Fruit fly (Drosophila melanogaster) whole organism, embryonic: ENCODE results near the gene CG8837.

Source experiments
- Bteb2 ChIP-seq: fragments of 200-800 bp; sonication (Bioruptor generic); optimal IDR thresholded peaks from 2 replicates; lab custom pipeline; 2016; ENCODE audit warnings: missing biosample characterization, missing genetic modification characterization
- C15 ChIP-seq: fragments of 200-800 bp; sonication (Bioruptor generic); IDR thresholded peaks from 3 replicates; pipeline ENCODE4 v1.3.6; 2022; ENCODE audit warnings: missing biosample characterization, missing genetic modification characterization
- CG10147 ChIP-seq: fragments of 200-800 bp; sonication (Bioruptor generic); optimal IDR thresholded peaks from 2 replicates; lab custom pipeline; 2019; ENCODE audit warnings: missing biosample characterization, mild to moderate bottlenecking, missing genetic modification characterization, moderate library complexity
- CG1024 ChIP-seq: fragments of 200-800 bp; sonication (Bioruptor generic); IDR thresholded peaks from 2 replicates; pipeline ENCODE4 v1.3.6; 2022; ENCODE audit warnings: missing biosample characterization, missing genetic modification characterization
- CG10366 ChIP-seq: fragments of 200-800 bp; sonication (Bioruptor generic); IDR thresholded peaks from 2 replicates; pipeline ENCODE4 v1.3.6; 2022; ENCODE audit warnings: missing biosample characterization, missing genetic modification characterization
- CG11247 ChIP-seq: fragments of 200-800 bp; sonication (Bioruptor generic); IDR thresholded peaks from 2 replicates; pipeline ENCODE4 v1.3.6; 2022; ENCODE audit warnings: missing biosample characterization, missing genetic modification characterization
- CG11560 ChIP-seq: fragments of 200-800 bp; sonication (Bioruptor generic); IDR thresholded peaks from 3 replicates; pipeline ENCODE4 v1.3.6; 2022; ENCODE audit warnings: missing biosample characterization, missing genetic modification characterization
- CG12104 ChIP-seq: fragments of 200-800 bp; sonication (Bioruptor generic); optimal IDR thresholded peaks from 3 replicates; lab custom pipeline; 2016; ENCODE audit warnings: missing biosample characterization, missing genetic modification characterization
- CG12299 ChIP-seq: fragments of 200-800 bp; sonication (Bioruptor generic); optimal IDR thresholded peaks from 2 replicates; lab custom pipeline; 2018; ENCODE audit warnings: missing biosample characterization, mild to moderate bottlenecking, missing genetic modification characterization
- CG13123 ChIP-seq: fragments of 200-800 bp; sonication (Bioruptor generic); optimal IDR thresholded peaks from 2 replicates; lab custom pipeline; 2016; ENCODE audit warnings: missing biosample characterization, missing genetic modification characterization
- CG13894 ChIP-seq: fragments of 200-800 bp; sonication (Bioruptor generic); optimal IDR thresholded peaks from 3 replicates; lab custom pipeline; 2018; ENCODE audit warnings: missing biosample characterization, mild to moderate bottlenecking, missing genetic modification characterization, moderate library complexity
- CG15011 ChIP-seq: fragments of 200-800 bp; sonication (Bioruptor generic); optimal IDR thresholded peaks from 3 replicates; lab custom pipeline; 2018; ENCODE audit warnings: missing biosample characterization, mild to moderate bottlenecking, missing genetic modification characterization
- CG2678 ChIP-seq: fragments of 200-800 bp; sonication (Bioruptor generic); optimal IDR thresholded peaks from 3 replicates; lab custom pipeline; 2019; ENCODE audit warnings: missing biosample characterization, mild to moderate bottlenecking, missing genetic modification characterization, moderate library complexity
- CG2875 ChIP-seq: fragments of 200-800 bp; sonication (Bioruptor generic); optimal IDR thresholded peaks from 2 replicates; lab custom pipeline; 2017; ENCODE audit warnings: missing biosample characterization, mild to moderate bottlenecking, missing genetic modification characterization, missing genetic modification reagents
- CG32532 ChIP-seq: fragments of 200-800 bp; sonication (Bioruptor generic); IDR thresholded peaks from 2 replicates; pipeline ENCODE4 v1.3.6; 2022; ENCODE audit warnings: missing biosample characterization, missing genetic modification characterization
- CG33213 ChIP-seq: fragments of 200-800 bp; sonication (Bioruptor generic); optimal IDR thresholded peaks from 3 replicates; lab custom pipeline; 2016; ENCODE audit warnings: missing biosample characterization, missing genetic modification characterization
- CG8478 ChIP-seq: fragments of >200 bp; optimal IDR thresholded peaks from 2 replicates; lab custom pipeline; 2018
- CG9797 ChIP-seq: fragments of 200-800 bp; sonication (Bioruptor generic); optimal IDR thresholded peaks from 3 replicates; lab custom pipeline; 2018; ENCODE audit warnings: missing biosample characterization, mild to moderate bottlenecking, missing genetic modification characterization
- Doc2 ChIP-seq: fragments of 200-800 bp; sonication (Bioruptor generic); IDR thresholded peaks from 2 replicates; pipeline ENCODE4 v1.3.6; 2022; ENCODE audit warnings: missing biosample characterization, missing genetic modification characterization
- E2f2 ChIP-seq: fragments of 200-800 bp; sonication (Bioruptor generic); IDR thresholded peaks from 2 replicates; pipeline ENCODE4 v1.3.6; 2022; ENCODE audit warnings: missing biosample characterization, missing genetic modification characterization
- H2.0 ChIP-seq: fragments of 200-800 bp; sonication (Bioruptor generic); IDR thresholded peaks from 2 replicates; pipeline ENCODE4 v1.3.6; 2022; ENCODE audit warnings: missing biosample characterization, missing genetic modification characterization
- Hmr ChIP-seq: fragments of 200-800 bp; sonication (Bioruptor generic); optimal IDR thresholded peaks from 3 replicates; lab custom pipeline; 2017; ENCODE audit warnings: mild to moderate bottlenecking, missing biosample characterization, missing genetic modification reagents, missing genetic modification characterization
- Mad ChIP-seq: fragments of 200-800 bp; sonication (Bioruptor generic); optimal IDR thresholded peaks from 2 replicates; lab custom pipeline; 2016; ENCODE audit warnings: missing biosample characterization, missing genetic modification characterization
- Meics ChIP-seq: fragments of 200-800 bp; sonication (Bioruptor generic); optimal IDR thresholded peaks from 2 replicates; lab custom pipeline; 2017; ENCODE audit warnings: missing biosample characterization, mild to moderate bottlenecking, missing genetic modification characterization
- Mes4 ChIP-seq: fragments of 200-800 bp; sonication (Bioruptor generic); optimal IDR thresholded peaks from 2 replicates; lab custom pipeline; 2016; ENCODE audit warnings: missing biosample characterization, missing genetic modification characterization
- Nf-YC ChIP-seq: fragments of 200-800 bp; optimal IDR thresholded peaks from 3 replicates; lab custom pipeline; 2019; ENCODE audit warnings: missing biosample characterization, mild to moderate bottlenecking, missing genetic modification characterization, moderate library complexity
- Oaz ChIP-seq: fragments of 200-800 bp; sonication (Bioruptor generic); IDR thresholded peaks from 2 replicates; pipeline ENCODE4 v1.3.6; 2022; ENCODE audit warnings: missing biosample characterization, missing genetic modification characterization
- Optix ChIP-seq: fragments of 200-800 bp; sonication (Bioruptor generic); IDR thresholded peaks from 3 replicates; pipeline ENCODE4 v1.3.6; 2022; ENCODE audit warnings: missing biosample characterization, missing genetic modification characterization
- Usf ChIP-seq: fragments of 200-800 bp; sonication (Bioruptor generic); optimal IDR thresholded peaks from 2 replicates; lab custom pipeline; 2017; ENCODE audit warnings: missing genotype, missing biosample characterization, missing genetic modification characterization
- bbx ChIP-seq: fragments of 200-800 bp; sonication (Bioruptor generic); IDR thresholded peaks from 2 replicates; pipeline ENCODE4 v1.3.6; 2022; ENCODE audit warnings: missing biosample characterization, missing genetic modification characterization; ENCODE audit not compliant: partially characterized antibody
- bcd ChIP-seq: fragments of 200-800 bp; sonication (Bioruptor generic); optimal IDR thresholded peaks from 2 replicates; lab custom pipeline; 2017; ENCODE audit warnings: missing biosample characterization, mild to moderate bottlenecking, missing genetic modification characterization
- ci ChIP-seq: fragments of 200-800 bp; sonication (Bioruptor generic); IDR thresholded peaks from 3 replicates; pipeline ENCODE4 v1.3.6; 2022; ENCODE audit warnings: missing biosample characterization, missing genetic modification characterization
- corto ChIP-seq: fragments of 200-800 bp; sonication (Bioruptor generic); optimal IDR thresholded peaks from 2 replicates; lab custom pipeline; 2016; ENCODE audit warnings: missing biosample characterization, mild to moderate bottlenecking, missing genetic modification characterization, moderate library complexity
- crp ChIP-seq, 2 experiments: fragments of 200-800 bp; sonication (Bioruptor generic); optimal IDR thresholded peaks; 2 replicates in 1 of 2; 3 replicates in 1 of 2; lab custom pipeline; 2017; ENCODE audit warnings: missing biosample characterization in 2 of 2, missing genetic modification characterization in 2 of 2, mild to moderate bottlenecking in 1 of 2, moderate library complexity in 1 of 2
- eve ChIP-seq, 2 experiments: fragments of >200 bp; optimal IDR thresholded peaks; 2 replicates each; lab custom pipeline; 2017; ENCODE audit warnings: missing biosample characterization in 2 of 2, missing genetic modification characterization in 2 of 2
- ewg ChIP-seq: fragments of 200-800 bp; sonication (Bioruptor generic); optimal IDR thresholded peaks from 3 replicates; lab custom pipeline; 2017; ENCODE audit warnings: mild to moderate bottlenecking, missing biosample characterization, missing genetic modification reagents, missing genetic modification characterization
- fd3F ChIP-seq: fragments of 200-800 bp; sonication (Bioruptor generic); optimal IDR thresholded peaks from 2 replicates; lab custom pipeline; 2018; ENCODE audit warnings: missing biosample characterization, mild to moderate bottlenecking, missing genetic modification characterization, moderate library complexity
- kah ChIP-seq: fragments of 200-800 bp; sonication (Bioruptor generic); optimal IDR thresholded peaks from 2 replicates; lab custom pipeline; 2018; ENCODE audit warnings: missing biosample characterization, mild to moderate bottlenecking, missing genetic modification characterization
- klu ChIP-seq: fragments of 200-800 bp; sonication (Bioruptor generic); IDR thresholded peaks from 2 replicates; pipeline ENCODE4 v1.3.6; 2022; ENCODE audit warnings: missing biosample characterization, missing genetic modification characterization
- maf-S ChIP-seq: fragments of 200-800 bp; sonication (Bioruptor generic); optimal IDR thresholded peaks from 2 replicates; lab custom pipeline; 2016; ENCODE audit warnings: missing biosample characterization, missing genetic modification characterization
- salm ChIP-seq: fragments of 200-800 bp; sonication (Bioruptor generic); optimal IDR thresholded peaks from 2 replicates; lab custom pipeline; 2018; ENCODE audit warnings: missing biosample characterization, mild to moderate bottlenecking, missing genetic modification characterization
- sens ChIP-seq: fragments of 200-800 bp; sonication (Bioruptor generic); peaks from one replicate; lab custom pipeline; 2016; ENCODE audit warnings: missing biosample characterization, missing genetic modification characterization
- slbo ChIP-seq: fragments of 200-800 bp; sonication (Bioruptor generic); IDR thresholded peaks from 2 replicates; pipeline ENCODE4 v1.3.6; 2022; ENCODE audit warnings: missing biosample characterization, missing genetic modification characterization
- sob ChIP-seq: fragments of 200-800 bp; sonication (Bioruptor generic); IDR thresholded peaks from 2 replicates; pipeline ENCODE4 v1.3.6; 2022; ENCODE audit warnings: missing biosample characterization, missing genetic modification characterization
- sug ChIP-seq: fragments of 200-800 bp; optimal IDR thresholded peaks from 2 replicates; lab custom pipeline; 2019; ENCODE audit warnings: missing biosample characterization, mild to moderate bottlenecking, missing genetic modification characterization, moderate library complexity
- tgo ChIP-seq: fragments of 200-800 bp; sonication (Bioruptor generic); IDR thresholded peaks from 3 replicates; pipeline ENCODE4 v1.3.6; 2022; ENCODE audit warnings: missing biosample characterization, missing genetic modification characterization
- tio ChIP-seq: fragments of 200-800 bp; sonication (Bioruptor generic); optimal IDR thresholded peaks from 2 replicates; lab custom pipeline; 2017; ENCODE audit warnings: missing biosample characterization, missing genetic modification characterization, inconsistent platforms
- tna ChIP-seq: fragments of 200-800 bp; sonication (Bioruptor generic); IDR thresholded peaks from 2 replicates; pipeline ENCODE4 v1.3.6; 2022; ENCODE audit warnings: missing biosample characterization, missing genetic modification characterization; ENCODE audit not compliant: partially characterized antibody
- usp ChIP-seq: fragments of >200 bp; optimal IDR thresholded peaks from 2 replicates; lab custom pipeline; 2017; ENCODE audit warnings: missing biosample characterization, missing genetic modification characterization
- zfh2 ChIP-seq: fragments of 200-800 bp; sonication (Bioruptor generic); optimal IDR thresholded peaks from 2 replicates; lab custom pipeline; 2016; ENCODE audit warnings: missing biosample characterization, missing genetic modification characterization

The CG8837 gene

DNA sequence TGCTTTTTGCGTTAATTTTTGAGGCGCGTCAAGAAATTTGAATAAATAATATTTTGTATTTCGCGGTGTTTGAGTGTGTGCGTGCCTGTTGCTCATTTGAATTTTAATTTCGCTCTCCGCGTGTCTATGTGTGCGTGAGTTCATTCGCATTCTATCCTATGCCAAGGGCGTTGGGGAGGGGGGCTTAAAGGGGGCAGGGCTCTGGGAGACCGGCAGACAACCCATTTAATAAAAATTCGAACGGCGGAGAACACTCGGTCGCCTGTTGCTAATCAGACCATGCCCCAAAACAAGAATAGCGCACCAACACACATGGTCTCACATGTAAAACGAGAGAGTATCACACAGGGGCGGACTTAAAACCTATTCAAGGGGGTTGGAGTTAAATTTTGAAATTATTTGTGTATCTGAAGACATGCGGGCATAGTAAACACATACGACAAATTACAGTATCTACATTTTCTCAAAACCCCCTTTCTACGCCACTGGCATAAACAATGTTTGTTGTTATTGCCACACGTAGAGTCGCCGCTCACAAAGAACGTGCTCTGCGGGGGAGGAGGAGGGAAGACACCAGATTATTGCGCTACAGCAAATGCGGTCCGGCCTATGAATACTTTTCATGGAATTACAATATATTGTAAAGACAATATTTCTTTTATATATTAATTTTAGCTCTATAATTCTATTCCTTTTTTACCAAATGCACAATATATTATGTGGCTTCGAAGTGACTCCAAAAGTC is 18.1 kb upstream of the CG8837 start (continued):
- TF ChIP-seq sens (GFP tag; lab: Kevin White, UChicago) = peak; percentile 100
- TF ChIP-seq CG13894 (tag; lab: Kevin White, UChicago) = peak; percentile 100
- peak; percentile 100 for TF ChIP-seq CG2678
- TF ChIP-seq salm (tag; lab: Kevin White, UChicago) = peak; percentile 99
- peak; percentile 20 to 79 for TF ChIP-seq crp (GFP tag; optimal IDR thresholded peaks at IDR 0.05; lab: Kevin White, UChicago)
- TF ChIP-seq usp (GFP tag; lab: Kevin White, UChicago) = no peak
- TF ChIP-seq CG15011 (GFP tag; lab: Kevin White, UChicago) = peak; percentile 99
- peak; percentile 99 for TF ChIP-seq CG2875 (GFP tag; lab: Kevin White, UChicago)
- peak; percentile 97 for TF ChIP-seq Doc2 (GFP tag; lab: Robert Waterston, UW)
- TF ChIP-seq sob (GFP tag; lab: Robert Waterston, UW) = peak; percentile 100
- no peak for TF ChIP-seq bbx (GFP tag; lab: Robert Waterston, UW)
- peak; percentile 99 for TF ChIP-seq corto (GFP tag; lab: Kevin White, UChicago)
- TF ChIP-seq C15 = peak; percentile 99
- peak; percentile 99 for TF ChIP-seq CG12104 (GFP tag; lab: Kevin White, UChicago)
- peak; percentile 99 for TF ChIP-seq fd3F
- TF ChIP-seq eve (GFP tag; optimal IDR thresholded peaks at IDR 0.05; lab: Kevin White, UChicago) = peak; percentile 91 to 99
- TF ChIP-seq maf-S = peak; percentile 100
- TF ChIP-seq Mad (GFP tag; lab: Kevin White, UChicago) = peak; percentile 100
- TF ChIP-seq CG32532 (GFP tag; lab: Robert Waterston, UW) = peak; percentile 100
- peak; percentile 98 for TF ChIP-seq kah (GFP tag; lab: Kevin White, UChicago)
- TF ChIP-seq Usf (GFP tag; lab: Kevin White, UChicago) = peak; percentile 99
- peak; percentile 100 for TF ChIP-seq ci (GFP tag; lab: Robert Waterston, UW)
- peak; percentile 99 for TF ChIP-seq tgo
- peak; percentile 95 for TF ChIP-seq CG11560 (tag; lab: Robert Waterston, UW)
- peak; percentile 99 for TF ChIP-seq H2.0 (GFP tag; lab: Robert Waterston, UW)
- TF ChIP-seq sug = peak; percentile 100
- peak; percentile 99 for TF ChIP-seq CG11247
- peak; percentile 100 for TF ChIP-seq Hmr (GFP tag; lab: Kevin White, UChicago)
- TF ChIP-seq E2f2 (GFP tag; lab: Robert Waterston, UW) = peak; percentile 89
- TF ChIP-seq tio (GFP tag; lab: Kevin White, UChicago) = peak; percentile 99
- TF ChIP-seq zfh2 (GFP tag; lab: Kevin White, UChicago) = peak; percentile 100
- peak; percentile 99 for TF ChIP-seq Bteb2 (GFP tag; lab: Kevin White, UChicago)
- TF ChIP-seq CG10366 (GFP tag; lab: Robert Waterston, UW) = peak; percentile 99
- TF ChIP-seq ewg (GFP tag; lab: Kevin White, UChicago) = peak; percentile 99
- TF ChIP-seq CG33213 (GFP tag; lab: Kevin White, UChicago) = peak; percentile 100
- TF ChIP-seq bcd (GFP tag; lab: Kevin White, UChicago) = peak; percentile 100
- TF ChIP-seq CG12299 (tag; lab: Kevin White, UChicago) = peak; percentile 99
- TF ChIP-seq CG8478 (lab: Kevin White, UChicago) = no peak
- TF ChIP-seq Meics (GFP tag; lab: Kevin White, UChicago) = peak; percentile 100
- TF ChIP-seq CG9797 (GFP tag; lab: Kevin White, UChicago) = peak; percentile 76
- peak; percentile 98 for TF ChIP-seq CG10147
- TF ChIP-seq Nf-YC = peak; percentile 94
- TF ChIP-seq Oaz = peak; percentile 99
- TF ChIP-seq klu (GFP tag; lab: Robert Waterston, UW) = peak; percentile 99
- peak; percentile 95 for TF ChIP-seq CG1024 (GFP tag; lab: Robert Waterston, UW)
- peak; percentile 99 for TF ChIP-seq Mes4 (GFP tag; lab: Kevin White, UChicago)
- TF ChIP-seq CG13123 (GFP tag; lab: Kevin White, UChicago) = peak; percentile 99
- peak; percentile 99 for TF ChIP-seq Optix (GFP tag; lab: Robert Waterston, UW)
- peak; percentile 100 for TF ChIP-seq slbo
- TF ChIP-seq tna (GFP tag; lab: Robert Waterston, UW) = no peak; the same call in 1 of the 2 replicates
